Worm (Caenorhabditis elegans) whole organism, L1 larva: ENCODE measurements around the gene F53H1.4.

Experiments
- C04F5.9 ChIP-seq: sonication (generic microtip); optimal IDR thresholded peaks from 2 replicates; lab custom pipeline; 2016; ENCODE audit warnings: missing genetic modification characterization, missing compliant biosample characterization
- Y116A8C.19 ChIP-seq: sonication (generic microtip); optimal IDR thresholded peaks from 2 replicates; lab custom pipeline; 2016; ENCODE audit warnings: missing compliant biosample characterization, missing genetic modification characterization, borderline replicate concordance
- aha-1 ChIP-seq: fragments of 150-350 bp; optimal IDR thresholded peaks from 2 replicates; lab custom pipeline; 2014; ENCODE audit warnings: missing biosample characterization, missing genetic modification characterization
- alr-1 ChIP-seq: fragments of 200-800 bp; sonication (Bioruptor generic); optimal IDR thresholded peaks from 2 replicates; lab custom pipeline; 2018; ENCODE audit warnings: borderline replicate concordance, mild to moderate bottlenecking, missing genetic modification characterization, missing compliant biosample characterization
- aly-2 ChIP-seq: fragments of 150-350 bp; optimal IDR thresholded peaks from 2 replicates; lab custom pipeline; 2014; ENCODE audit warnings: missing biosample characterization, missing genetic modification characterization
- ceh-82 ChIP-seq, 3 experiments: fragments of 150-350 bp in 1 of 3; sonication (generic microtip) in 2 of 3; optimal IDR thresholded peaks; 2 replicates each; lab custom pipeline; 2014 to 2017; ENCODE audit warnings: missing biosample characterization in 3 of 3, missing genetic modification characterization in 3 of 3
- ceh-90 ChIP-seq: sonication (generic microtip); optimal IDR thresholded peaks from 2 replicates; lab custom pipeline; 2016; ENCODE audit warnings: missing genetic modification characterization, missing compliant biosample characterization
- lin-39 ChIP-seq: fragments of 150-350 bp; optimal IDR thresholded peaks from 2 replicates; lab custom pipeline; 2014; ENCODE audit warnings: missing biosample characterization, missing genetic modification reagents, missing genetic modification characterization
- pqm-1 ChIP-seq: sonication (generic microtip); optimal IDR thresholded peaks from 3 replicates; lab custom pipeline; 2017; ENCODE audit warnings: missing biosample characterization, missing genetic modification characterization
- snpc-4 ChIP-seq: fragments of 150-350 bp; optimal IDR thresholded peaks from 2 replicates; lab custom pipeline; 2014; ENCODE audit warnings: missing biosample characterization, missing genetic modification characterization
- snu-23 ChIP-seq: sonication (generic microtip); optimal IDR thresholded peaks from 2 replicates; lab custom pipeline; 2016; ENCODE audit warnings: missing genetic modification characterization, missing compliant biosample characterization
- sox-4 ChIP-seq: sonication (generic microtip); optimal IDR thresholded peaks from 2 replicates; lab custom pipeline; 2016; ENCODE audit warnings: missing genetic modification characterization, missing compliant biosample characterization
- tlp-1 ChIP-seq: fragments of 150-350 bp; optimal IDR thresholded peaks from 2 replicates; lab custom pipeline; 2014; ENCODE audit warnings: missing biosample characterization, missing genetic modification characterization

DNA sequence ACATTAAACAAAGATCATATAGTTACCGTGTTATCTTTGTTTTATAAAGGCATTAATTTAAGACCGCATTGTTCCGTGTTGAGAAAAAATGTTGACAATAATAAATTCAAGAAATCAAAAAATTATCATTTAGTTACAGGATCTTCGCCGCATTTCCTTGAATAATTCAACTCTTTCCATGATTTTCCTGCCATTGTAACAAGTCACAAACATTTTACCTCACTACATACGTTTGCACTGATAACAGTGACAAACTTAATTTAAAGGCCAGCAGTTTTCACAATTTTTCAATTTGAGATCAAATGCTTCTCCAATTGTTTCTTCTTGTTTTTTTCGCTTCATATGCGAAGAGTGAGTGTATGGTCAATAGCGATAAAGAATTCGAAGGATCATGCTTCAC, 48.9 kb upstream of the F53H1.4 start, which contains the start of gene clec-169:
- no peak for TF ChIP-seq tlp-1
- TF ChIP-seq ceh-90 (tag; lab: Kevin White, UChicago): no peak
- TF ChIP-seq C04F5.9 (tag; lab: Kevin White, UChicago): no peak
- no peak for TF ChIP-seq lin-39
- no peak for TF ChIP-seq pqm-1
- TF ChIP-seq Y116A8C.19 (tag; lab: Kevin White, UChicago): no peak
- no peak for TF ChIP-seq sox-4 (tag; lab: Kevin White, UChicago)
- TF ChIP-seq aha-1 (tag; lab: Kevin White, UChicago): no peak
- no peak for TF ChIP-seq snpc-4 (tag; lab: Kevin White, UChicago)
- no peak for TF ChIP-seq snu-23
- no peak for TF ChIP-seq aly-2 (tag; lab: Kevin White, UChicago)
- no peak for TF ChIP-seq ceh-82 (tag; optimal IDR thresholded peaks at IDR 0.05; lab: Kevin White, UChicago)
- no peak for TF ChIP-seq alr-1 (tag; lab: Kevin White, UChicago)
